Worm (Caenorhabditis elegans) whole organism, L3 larva: ENCODE results near the gene spl-2.
A peak's percentile ranks its signal among the peaks of the same experiment; 100 is the strongest.

Experiments used
- R02D3.7 ChIP-seq: fragments of 150-350 bp; optimal IDR thresholded peaks from 2 replicates; lab custom pipeline; 2014; ENCODE audit warnings: missing biosample characterization, missing genetic modification characterization
- ZK546.5 ChIP-seq: sonication (generic microtip); optimal IDR thresholded peaks from 2 replicates; lab custom pipeline; 2017; ENCODE audit warnings: missing biosample characterization, missing genetic modification characterization
- aly-2 ChIP-seq: fragments of 150-350 bp; optimal IDR thresholded peaks from 2 replicates; lab custom pipeline; 2014; ENCODE audit warnings: missing biosample characterization, missing genetic modification characterization
- ama-1 ChIP-seq: fragments of 150-350 bp; optimal IDR thresholded peaks from 2 replicates; lab custom pipeline; 2018
- ceh-16 ChIP-seq: sonication (generic microtip); optimal IDR thresholded peaks from 2 replicates; lab custom pipeline; 2017; ENCODE audit warnings: missing biosample characterization, missing genetic modification characterization
- ceh-28 ChIP-seq: fragments of 150-350 bp; optimal IDR thresholded peaks from 2 replicates; lab custom pipeline; 2014; ENCODE audit warnings: missing biosample characterization, missing genetic modification reagents, missing genetic modification characterization
- ceh-82 ChIP-seq: fragments of 150-350 bp; optimal IDR thresholded peaks from 2 replicates; lab custom pipeline; 2014; ENCODE audit warnings: missing biosample characterization, missing genetic modification characterization
- ceh-9 ChIP-seq: sonication (generic microtip); optimal IDR thresholded peaks from 2 replicates; lab custom pipeline; 2018; ENCODE audit warnings: missing biosample characterization, missing genetic modification characterization
- daf-12 ChIP-seq: fragments of 150-350 bp; optimal IDR thresholded peaks from 2 replicates; lab custom pipeline; 2014; ENCODE audit warnings: missing biosample characterization, missing genetic modification reagents, missing genetic modification characterization
- egl-27 ChIP-seq: sonication (generic microtip); optimal IDR thresholded peaks from 4 replicates; lab custom pipeline; 2017; ENCODE audit warnings: missing biosample characterization, missing genetic modification reagents, missing genetic modification characterization
- egl-5 ChIP-seq: fragments of 150-350 bp; optimal IDR thresholded peaks from 2 replicates; lab custom pipeline; 2017; ENCODE audit warnings: missing biosample characterization, missing genetic modification reagents, missing genetic modification characterization, inconsistent platforms
- elt-1 ChIP-seq: fragments of 150-350 bp; optimal IDR thresholded peaks from 2 replicates; lab custom pipeline; 2014; ENCODE audit warnings: missing biosample characterization, missing genetic modification characterization
- elt-2 ChIP-seq: sonication (generic microtip); optimal IDR thresholded peaks from 2 replicates; lab custom pipeline; 2016; ENCODE audit warnings: missing genetic modification reagents, mild to moderate bottlenecking, missing genetic modification characterization, missing compliant biosample characterization
- elt-3 ChIP-seq, 3 experiments: fragments of 150-350 bp in 1 of 3; sonication (generic microtip) in 2 of 3; optimal IDR thresholded peaks; 2 replicates in 2 of 3; 4 replicates in 1 of 3; lab custom pipeline; 2014 to 2017; ENCODE audit warnings: missing biosample characterization in 3 of 3, missing genetic modification characterization in 3 of 3
- eor-1 ChIP-seq, 2 experiments: fragments of 150-350 bp; optimal IDR thresholded peaks; 2 replicates each; lab custom pipeline; 2014 to 2018; ENCODE audit warnings: missing biosample characterization in 2 of 2, missing genetic modification characterization in 2 of 2
- fkh-10 ChIP-seq: sonication (generic microtip); optimal IDR thresholded peaks from 2 replicates; lab custom pipeline; 2017; ENCODE audit warnings: missing biosample characterization, missing genetic modification reagents, missing genetic modification characterization
- fkh-2 ChIP-seq: fragments of 150-350 bp; optimal IDR thresholded peaks from 2 replicates; lab custom pipeline; 2014; ENCODE audit warnings: missing biosample characterization, missing genetic modification reagents, missing genetic modification characterization
- fos-1 ChIP-seq: fragments of 150-350 bp; optimal IDR thresholded peaks from 2 replicates; lab custom pipeline; 2014; ENCODE audit warnings: missing biosample characterization, missing genetic modification characterization
- hmg-11 ChIP-seq: sonication (generic microtip); optimal IDR thresholded peaks from 2 replicates; lab custom pipeline; 2016; ENCODE audit warnings: missing genetic modification characterization, missing compliant biosample characterization
- jun-1 ChIP-seq: fragments of 150-350 bp; optimal IDR thresholded peaks from 2 replicates; lab custom pipeline; 2014; ENCODE audit warnings: missing biosample characterization, missing genetic modification reagents, missing genetic modification characterization
- lin-15B ChIP-seq: fragments of 150-350 bp; optimal IDR thresholded peaks from 2 replicates; lab custom pipeline; 2014; ENCODE audit warnings: missing biosample characterization, missing genetic modification characterization
- lin-39 ChIP-seq: fragments of 150-350 bp; optimal IDR thresholded peaks from 2 replicates; lab custom pipeline; 2018; ENCODE audit warnings: missing biosample characterization, missing genetic modification reagents, missing genetic modification characterization
- lsy-12 ChIP-seq: sonication (generic microtip); optimal IDR thresholded peaks from 2 replicates; lab custom pipeline; 2016; ENCODE audit warnings: mild to moderate bottlenecking, missing genetic modification characterization, missing compliant biosample characterization
- mdl-1 ChIP-seq: fragments of 150-350 bp; optimal IDR thresholded peaks from 2 replicates; lab custom pipeline; 2014; ENCODE audit warnings: missing biosample characterization, missing genetic modification characterization
- mml-1 ChIP-seq: fragments of 150-350 bp; sonication (generic microtip); optimal IDR thresholded peaks from 3 replicates; lab custom pipeline; 2014; ENCODE audit warnings: missing biosample characterization, missing genetic modification characterization
- nfya-1 ChIP-seq: sonication (generic microtip); optimal IDR thresholded peaks from 2 replicates; lab custom pipeline; 2017; ENCODE audit warnings: missing genetic modification characterization, mild to moderate bottlenecking, missing compliant biosample characterization, antibody characterized with exemption, moderate library complexity; ENCODE audit not compliant: insufficient read depth
- nhr-11 ChIP-seq: fragments of 150-350 bp; optimal IDR thresholded peaks from 2 replicates; lab custom pipeline; 2014; ENCODE audit warnings: missing biosample characterization, missing genetic modification characterization
- nhr-12 ChIP-seq: fragments of 150-350 bp; optimal IDR thresholded peaks from 2 replicates; lab custom pipeline; 2014; ENCODE audit warnings: missing biosample characterization, missing genetic modification characterization
- nhr-23 ChIP-seq: fragments of 150-350 bp; optimal IDR thresholded peaks from 2 replicates; lab custom pipeline; 2014; ENCODE audit warnings: missing biosample characterization, missing genetic modification reagents, missing genetic modification characterization
- nhr-237 ChIP-seq: fragments of 150-350 bp; optimal IDR thresholded peaks from 2 replicates; lab custom pipeline; 2014; ENCODE audit warnings: missing biosample characterization, missing genetic modification characterization
- nhr-25 ChIP-seq: sonication (generic microtip); optimal IDR thresholded peaks from 2 replicates; lab custom pipeline; 2017; ENCODE audit warnings: missing biosample characterization, missing genetic modification characterization
- nhr-28 ChIP-seq: fragments of 150-350 bp; optimal IDR thresholded peaks from 2 replicates; lab custom pipeline; 2014; ENCODE audit warnings: missing biosample characterization, missing genetic modification characterization
- nhr-43 ChIP-seq: sonication (generic microtip); optimal IDR thresholded peaks from 2 replicates; lab custom pipeline; 2016; ENCODE audit warnings: mild to moderate bottlenecking, missing genetic modification characterization, missing compliant biosample characterization; ENCODE audit not compliant: poor library complexity, severe bottlenecking
- nhr-67 ChIP-seq: fragments of 150-350 bp; optimal IDR thresholded peaks from 2 replicates; lab custom pipeline; 2014; ENCODE audit warnings: missing biosample characterization, missing genetic modification characterization
- nhr-76 ChIP-seq: fragments of 150-350 bp; sonication (generic microtip); optimal IDR thresholded peaks from 5 replicates; lab custom pipeline; 2014; ENCODE audit warnings: missing biosample characterization, missing genetic modification characterization
- nhr-77 ChIP-seq: fragments of 150-350 bp; optimal IDR thresholded peaks from 2 replicates; lab custom pipeline; 2014; ENCODE audit warnings: missing biosample characterization, missing genetic modification characterization
- pha-4 ChIP-seq: fragments of 150-350 bp; optimal IDR thresholded peaks from 2 replicates; lab custom pipeline; 2014; ENCODE audit warnings: missing biosample characterization, missing genetic modification reagents, missing genetic modification characterization
- pqm-1 ChIP-seq: fragments of 150-350 bp; optimal IDR thresholded peaks from 2 replicates; lab custom pipeline; 2017; ENCODE audit warnings: missing biosample characterization, missing genetic modification characterization, inconsistent platforms
- sea-2 ChIP-seq: fragments of 150-350 bp; sonication (generic microtip); optimal IDR thresholded peaks from 4 replicates; lab custom pipeline; 2014; ENCODE audit warnings: missing biosample characterization, missing genetic modification reagents, missing genetic modification characterization
- skn-1 ChIP-seq: fragments of 150-350 bp; optimal IDR thresholded peaks from 2 replicates; lab custom pipeline; 2014; ENCODE audit warnings: missing biosample characterization, missing genetic modification characterization
- snpc-4 ChIP-seq: fragments of 150-350 bp; optimal IDR thresholded peaks from 2 replicates; lab custom pipeline; 2014; ENCODE audit warnings: missing biosample characterization, missing genetic modification characterization
- tbx-2 ChIP-seq: sonication (generic microtip); optimal IDR thresholded peaks from 2 replicates; lab custom pipeline; 2016; ENCODE audit warnings: mild to moderate bottlenecking, missing genetic modification characterization, missing compliant biosample characterization
- unc-39 ChIP-seq: sonication (generic microtip); optimal IDR thresholded peaks from 4 replicates; lab custom pipeline; 2017; ENCODE audit warnings: missing biosample characterization, missing genetic modification characterization
- unc-62 ChIP-seq: fragments of 150-350 bp; sonication (generic microtip); optimal IDR thresholded peaks from 4 replicates; lab custom pipeline; 2014; ENCODE audit warnings: missing biosample characterization, missing genetic modification reagents, missing genetic modification characterization
- zag-1 ChIP-seq: fragments of 150-350 bp; optimal IDR thresholded peaks from 2 replicates; lab custom pipeline; 2014; ENCODE audit warnings: missing biosample characterization, missing genetic modification characterization
- ztf-11 ChIP-seq: fragments of 150-350 bp; optimal IDR thresholded peaks from 2 replicates; lab custom pipeline; 2014; ENCODE audit warnings: missing biosample characterization, missing genetic modification characterization
- ztf-4 ChIP-seq: fragments of 150-350 bp; optimal IDR thresholded peaks from 2 replicates; lab custom pipeline; 2014; ENCODE audit warnings: missing biosample characterization, missing genetic modification characterization

Gene spl-2

ce11 chrV:9095613-9096317 is 50.9 kb downstream of the spl-2 start, which contains the start of gene F21C10.10:
Gene F21C10.10 (plus strand): TSS chrV:9096267.
- TF ChIP-seq fkh-2 (tag; lab: Kevin White, UChicago), result no peak
- peak; percentile 33 for TF ChIP-seq nhr-11
- no peak for TF ChIP-seq nhr-67 (tag; lab: Kevin White, UChicago)
- TF ChIP-seq eor-1 (tag; optimal IDR thresholded peaks at IDR 0.05; lab: Kevin White, UChicago), result no peak
- peak in 2 of 3 experiments; percentile 43 to 81 for TF ChIP-seq elt-3 (tag; optimal IDR thresholded peaks at IDR 0.05; lab: Kevin White, UChicago)
- no peak for TF ChIP-seq ama-1 (lab: Kevin White, UChicago)
- TF ChIP-seq tbx-2 (tag; lab: Kevin White, UChicago), result peak; percentile 57
- TF ChIP-seq ztf-11 (tag; lab: Kevin White, UChicago), result no peak
- TF ChIP-seq lsy-12 (tag; lab: Kevin White, UChicago), result peak; percentile 41
- TF ChIP-seq ZK546.5 (tag; lab: Kevin White, UChicago), result no peak
- TF ChIP-seq nhr-43 (tag; lab: Kevin White, UChicago), result peak; percentile 98
- no peak for TF ChIP-seq zag-1 (tag; lab: Kevin White, UChicago)
- TF ChIP-seq nhr-28 (tag; lab: Kevin White, UChicago), result no peak
- peak; percentile 89 for TF ChIP-seq pqm-1 (tag; lab: Kevin White, UChicago)
- TF ChIP-seq lin-39 (tag; lab: Kevin White, UChicago), result peak; percentile 84
- peak; percentile 62 for TF ChIP-seq hmg-11 (tag; lab: Kevin White, UChicago)
- TF ChIP-seq ceh-16 (tag; lab: Kevin White, UChicago), result no peak
- TF ChIP-seq elt-2, result peak; percentile 93
- no peak for TF ChIP-seq lin-15B (tag; lab: Kevin White, UChicago)
- TF ChIP-seq R02D3.7 (tag; lab: Kevin White, UChicago), result peak; percentile 19
- TF ChIP-seq skn-1 (tag; lab: Kevin White, UChicago), result peak; percentile 6
- no peak for TF ChIP-seq daf-12 (tag; lab: Kevin White, UChicago)
- peak; percentile 47 for TF ChIP-seq unc-62 (GFP tag; lab: Kevin White, UChicago)
- peak; percentile 15 for TF ChIP-seq fos-1 (tag; lab: Kevin White, UChicago)
- TF ChIP-seq ceh-9 (tag; lab: Kevin White, UChicago), result no peak
- TF ChIP-seq ceh-28 (tag; lab: Kevin White, UChicago), result peak; percentile 80
- TF ChIP-seq snpc-4 (tag; lab: Kevin White, UChicago), result peak; percentile 55
- TF ChIP-seq nhr-25, result peak; percentile 94
- peak; percentile 54 for TF ChIP-seq egl-27 (tag; lab: Kevin White, UChicago)
- TF ChIP-seq ceh-82, result no peak
- no peak for TF ChIP-seq unc-39 (tag; lab: Kevin White, UChicago)
- peak; percentile 95 for TF ChIP-seq nhr-23 (tag; lab: Kevin White, UChicago)
- peak; percentile 89 for TF ChIP-seq mdl-1 (tag; lab: Kevin White, UChicago)
- peak; percentile 91 for TF ChIP-seq jun-1 (tag; lab: Kevin White, UChicago)
- TF ChIP-seq aly-2 (tag; lab: Kevin White, UChicago), result no peak
- TF ChIP-seq mml-1, result peak; percentile 82
- TF ChIP-seq ztf-4 (tag; lab: Kevin White, UChicago), result peak; percentile 65
- peak; percentile 92 for TF ChIP-seq nhr-76 (tag; lab: Kevin White, UChicago)
- TF ChIP-seq nhr-77 (tag; lab: Kevin White, UChicago), result peak; percentile 23
- peak; percentile 85 for TF ChIP-seq nfya-1 (tag; lab: Kevin White, UChicago)
- TF ChIP-seq nhr-12 (tag; lab: Kevin White, UChicago), result no peak
- TF ChIP-seq nhr-237, result no peak
- peak; percentile 84 for TF ChIP-seq egl-5 (tag; lab: Kevin White, UChicago)
- TF ChIP-seq fkh-10 (GFP tag; lab: Kevin White, UChicago), result no peak
- TF ChIP-seq elt-1 (tag; lab: Kevin White, UChicago), result no peak
- TF ChIP-seq pha-4, result peak; percentile 96
- TF ChIP-seq sea-2 (GFP tag; lab: Kevin White, UChicago), result no peak
